Fruit fly (Drosophila melanogaster) Kc167 (cell line): ENCODE results near the gene CG10431.

ENCODE experiments used
- Myc ChIP-seq: fragments of >200 bp; optimal IDR thresholded peaks from 2 replicates; lab custom pipeline; 2017; ENCODE audit warnings: missing external identifiers
- Sin3A ChIP-seq: fragments of >200 bp; optimal IDR thresholded peaks from 2 replicates; lab custom pipeline; 2018; ENCODE audit warnings: missing external identifiers
- h ChIP-seq: fragments of >200 bp; optimal IDR thresholded peaks from 3 replicates; lab custom pipeline; 2018; ENCODE audit warnings: missing external identifiers
- insv ChIP-seq: fragments of >200 bp; optimal IDR thresholded peaks from 3 replicates; lab custom pipeline; 2018; ENCODE audit warnings: missing external identifiers
- psq ChIP-seq: fragments of >200 bp; optimal IDR thresholded peaks from 2 replicates; lab custom pipeline; 2017; ENCODE audit warnings: missing external identifiers
- ttk ChIP-seq: sonication (Bioruptor generic); optimal IDR thresholded peaks from 2 replicates; lab custom pipeline; 2017; ENCODE audit warnings: missing external identifiers

CG10431 gene

DNA sequence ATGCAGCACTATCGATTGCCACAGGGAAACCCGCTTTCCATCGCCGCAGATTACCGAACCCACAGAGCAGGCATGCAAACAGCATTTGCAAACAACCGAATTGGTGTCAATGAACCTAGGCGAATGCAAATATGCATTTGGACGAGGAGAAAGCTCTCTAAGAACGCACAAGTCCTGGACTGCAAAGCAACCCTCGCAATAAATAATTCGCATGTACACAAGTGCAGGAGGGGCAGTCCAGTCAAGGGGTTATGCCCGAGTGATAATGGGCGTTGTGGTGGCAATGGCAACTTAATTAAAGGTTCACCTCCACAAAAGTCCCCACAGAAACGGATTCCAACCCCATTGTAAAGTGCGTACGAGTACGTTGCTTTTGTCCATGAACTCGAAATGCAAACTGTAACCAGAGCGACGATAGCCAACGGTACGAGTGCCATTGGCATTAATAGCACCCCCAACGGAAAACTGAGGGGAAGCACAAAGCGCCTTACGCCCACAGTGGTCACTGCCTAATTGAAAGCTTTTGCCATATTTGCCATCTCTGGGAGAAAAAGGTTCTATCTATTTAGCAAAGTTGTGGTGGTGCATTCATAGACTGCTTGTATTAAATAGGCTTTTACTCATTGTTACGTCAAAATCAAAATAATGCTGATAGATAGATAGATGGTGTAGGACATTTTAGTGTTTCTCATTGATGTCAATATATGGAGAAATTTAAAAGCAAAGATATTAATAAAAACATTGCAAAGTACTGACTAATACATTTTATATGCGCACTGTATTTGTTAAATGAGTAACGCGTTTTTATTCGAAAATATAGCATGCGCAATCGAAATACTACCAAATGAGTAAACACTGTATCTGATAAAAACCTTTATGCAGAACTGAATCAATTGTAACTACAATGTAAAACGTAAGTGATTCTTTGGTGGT, 8.6 kb downstream of the CG10431 start:
- no peak for TF ChIP-seq Sin3A (lab: Kevin White, UChicago)
- no peak for TF ChIP-seq psq
- TF ChIP-seq Myc (lab: Kevin White, UChicago): no peak
- no peak for TF ChIP-seq h (lab: Kevin White, UChicago)
- no peak for TF ChIP-seq ttk (lab: Kevin White, UChicago)
- TF ChIP-seq insv (lab: Kevin White, UChicago): no peak

DNA sequence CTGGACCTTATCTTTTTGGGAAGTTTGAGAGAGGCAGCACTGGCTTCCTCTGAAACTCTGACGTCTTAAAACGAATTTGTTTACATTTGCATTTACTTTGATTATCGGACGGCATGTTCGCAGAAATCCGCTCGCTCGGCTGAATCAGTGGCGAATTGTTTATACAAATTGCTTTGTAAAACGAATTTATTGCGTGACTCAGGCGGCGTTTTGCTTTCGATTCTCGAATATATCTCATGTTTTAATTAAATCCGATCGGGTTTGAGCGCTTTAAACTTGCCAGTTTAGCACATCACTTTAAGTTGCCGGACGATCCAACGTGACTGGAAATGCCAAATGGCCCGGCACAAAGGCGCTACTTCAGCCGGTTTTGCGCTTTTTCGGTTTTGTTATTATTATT, 9.6 kb downstream of the CG10431 start:
- TF ChIP-seq insv (lab: Kevin White, UChicago) (no peak), h (lab: Kevin White, UChicago) (no peak), psq (no peak), ttk (lab: Kevin White, UChicago) (no peak), Myc (lab: Kevin White, UChicago) (no peak), Sin3A (lab: Kevin White, UChicago) (no peak)

dm6 chr2L:18985201-18986124, 11.0 kb downstream of the CG10431 start:
- TF ChIP-seq insv (lab: Kevin White, UChicago): no peak
- no peak for TF ChIP-seq h (lab: Kevin White, UChicago)
- no peak for TF ChIP-seq psq
- TF ChIP-seq ttk (lab: Kevin White, UChicago): no peak
- no peak for TF ChIP-seq Sin3A (lab: Kevin White, UChicago)
- no peak for TF ChIP-seq Myc (lab: Kevin White, UChicago)

DNA sequence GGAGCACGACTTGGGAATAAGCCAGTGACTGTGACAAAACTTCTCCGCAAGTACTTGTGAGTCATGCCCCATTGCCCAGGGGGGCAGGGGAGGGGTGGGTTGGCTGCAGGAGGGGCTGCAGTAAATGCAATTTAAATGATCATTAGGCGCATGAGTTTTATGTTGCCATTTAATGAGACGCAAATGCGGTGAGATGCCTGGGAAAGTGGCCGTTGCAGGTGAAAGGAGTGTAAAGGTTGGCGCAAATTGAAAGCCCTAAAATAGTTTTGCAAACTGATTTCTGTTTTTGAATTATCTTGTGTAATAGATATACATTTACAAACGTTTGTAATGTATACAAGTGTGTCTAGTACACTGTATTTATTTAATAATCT, 11.6 kb downstream of the CG10431 start:
- TF ChIP-seq ttk (lab: Kevin White, UChicago) (peak; percentile 92), psq (no peak)

- no peak for TF ChIP-seq Myc (lab: Kevin White, UChicago)
These were observed 12.8 kb downstream of the CG10431 start, which contains the start of the genes Swip-1 and EMC5 for dm6 chr2L:18987078-18987895. Swip-1 (minus strand) TSS chr2L:18987280. EMC5 (plus strand) TSS chr2L:18987707.

DNA sequence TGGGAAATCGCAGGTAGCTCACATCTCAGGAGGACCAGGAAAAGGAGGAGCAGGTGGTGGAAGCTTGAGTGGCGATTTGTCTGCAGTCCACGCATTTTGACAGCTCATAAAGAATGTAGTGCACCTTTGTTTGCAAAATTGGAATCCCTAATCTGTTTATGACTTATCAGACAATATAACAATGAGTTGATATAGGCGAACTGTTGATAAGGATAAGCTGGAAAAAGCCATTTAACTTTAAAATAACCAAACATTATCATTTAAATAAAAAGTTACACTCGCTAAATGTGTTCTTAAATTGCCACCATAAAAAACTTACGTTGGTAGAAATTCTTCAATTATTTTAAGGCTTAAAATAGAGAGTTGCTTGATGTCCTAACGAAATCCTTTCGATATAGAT, 15.6 kb downstream of the CG10431 start, which contains the start of gene CG15170:
Gene CG15170 (minus strand): TSS at position 101 of the 400 bp plus-strand sequence.
- TF ChIP-seq Sin3A (lab: Kevin White, UChicago) (no peak), Myc (lab: Kevin White, UChicago) (no peak), psq (no peak), h (lab: Kevin White, UChicago) (no peak), insv (lab: Kevin White, UChicago) (no peak), ttk (lab: Kevin White, UChicago) (no peak)

- no peak for TF ChIP-seq ttk (lab: Kevin White, UChicago)
- TF ChIP-seq Sin3A (lab: Kevin White, UChicago): no peak
- no peak for TF ChIP-seq h (lab: Kevin White, UChicago)
- no peak for TF ChIP-seq Myc (lab: Kevin White, UChicago)
- TF ChIP-seq insv (lab: Kevin White, UChicago): no peak
- no peak for TF ChIP-seq psq
These were observed 16.2 kb downstream of the CG10431 start, which contains the start of gene CG15169 for dm6 chr2L:18990720-18991119. CG15169 (plus strand) TSS chr2L:18991020.

DNA sequence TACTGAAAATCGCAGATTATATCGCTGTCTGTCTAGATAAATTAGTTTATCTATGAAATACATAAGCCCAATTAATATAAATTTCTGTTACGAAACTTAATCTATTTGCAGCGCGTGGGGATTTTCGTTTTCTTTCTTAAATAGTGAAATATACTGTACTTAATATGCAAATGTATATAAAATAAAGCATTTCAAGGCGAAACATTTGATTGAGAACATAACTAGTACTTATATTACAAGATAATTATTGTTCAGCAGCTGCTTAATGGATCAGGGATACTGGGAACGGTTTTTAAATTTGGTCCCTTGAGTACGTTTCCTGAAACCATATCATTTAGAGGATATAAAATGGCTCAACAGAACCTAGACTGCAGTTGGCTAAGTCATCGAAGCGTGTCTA, 17.7 kb downstream of the CG10431 start, which contains the start of gene CG46465:
Gene CG46465 (plus strand): TSS at position 301 of the 400 bp plus-strand sequence.
- TF ChIP-seq insv (lab: Kevin White, UChicago) (no peak), Myc (lab: Kevin White, UChicago) (no peak), psq (no peak), Sin3A (lab: Kevin White, UChicago) (no peak), ttk (lab: Kevin White, UChicago) (no peak)

DNA sequence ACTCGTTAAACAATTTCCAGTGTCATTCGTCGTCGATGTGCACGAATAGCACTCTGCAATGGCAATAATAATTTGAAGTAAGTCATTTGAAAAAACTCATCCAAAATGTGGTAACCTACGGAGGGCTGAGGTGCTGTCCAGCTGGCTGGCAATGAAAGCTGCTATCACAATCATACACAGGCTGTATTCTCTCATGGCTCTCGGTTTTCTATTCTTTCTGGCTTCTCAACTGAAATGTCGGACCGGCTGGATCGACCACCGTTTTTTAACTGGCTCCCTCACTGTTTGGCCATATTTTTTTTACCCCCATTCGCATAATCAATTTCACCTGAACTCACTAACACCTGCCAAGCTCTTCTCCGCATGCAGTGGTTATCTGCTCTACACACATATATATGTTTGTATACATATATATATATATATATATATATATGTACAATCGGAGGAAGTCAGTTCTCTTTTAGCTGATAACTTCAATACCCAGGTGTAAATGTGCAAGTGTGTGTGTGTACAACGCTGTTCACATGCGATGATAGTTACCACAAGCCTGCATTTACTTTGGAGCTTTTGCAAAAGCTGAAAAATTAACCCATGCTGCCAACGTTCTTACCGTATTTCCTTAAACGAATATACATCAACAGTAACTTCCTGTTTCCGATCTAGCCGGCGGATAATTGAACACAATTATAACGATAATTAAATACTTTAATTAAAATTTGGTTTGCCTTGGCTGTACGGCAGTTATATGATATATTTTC, 21.3 kb downstream of the CG10431 start, which contains the start of gene CG10650:
Gene CG10650 (minus strand): TSS at position 275 of the 758 bp plus-strand sequence.
- TF ChIP-seq psq: no peak
- no peak for TF ChIP-seq Myc (lab: Kevin White, UChicago)

DNA sequence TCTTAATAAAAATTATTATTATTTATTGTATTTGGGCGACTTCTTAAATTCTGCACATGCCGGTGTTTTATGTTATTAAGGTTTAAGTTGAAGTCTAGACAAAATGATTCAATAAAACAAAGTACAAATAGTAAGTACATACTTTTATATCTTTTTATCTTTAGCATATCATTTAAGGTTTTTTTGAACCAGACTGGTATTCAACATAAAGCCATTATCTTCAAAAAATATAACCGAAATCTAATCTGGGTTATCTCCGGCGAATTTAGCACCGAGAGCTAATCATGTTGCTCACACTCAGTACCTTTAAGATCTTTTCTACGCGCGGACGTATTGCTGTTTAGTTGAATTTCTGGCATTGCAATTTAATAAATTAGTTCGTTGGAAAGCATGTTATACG, 22.6 kb downstream of the CG10431 start, which contains the start of gene CG31792:
Gene CG31792 (plus strand): TSS at position 301 of the 400 bp plus-strand sequence.
- no peak for TF ChIP-seq h (lab: Kevin White, UChicago)
- no peak for TF ChIP-seq insv (lab: Kevin White, UChicago)
- no peak for TF ChIP-seq psq
- no peak for TF ChIP-seq Sin3A (lab: Kevin White, UChicago)
- TF ChIP-seq ttk (lab: Kevin White, UChicago): no peak
- no peak for TF ChIP-seq Myc (lab: Kevin White, UChicago)
